Worm (Caenorhabditis elegans) whole organism, L4 larva: Measurements from ENCODE around the gene T05H4.15.

ENCODE experiments used
- F10B5.3 ChIP-seq: sonication (generic microtip); optimal IDR thresholded peaks from 2 replicates; lab custom pipeline; 2016; ENCODE audit warnings: mild to moderate bottlenecking, missing genetic modification characterization, missing compliant biosample characterization
- R02D3.7 ChIP-seq: fragments of 150-350 bp; sonication (generic microtip); optimal IDR thresholded peaks from 3 replicates; lab custom pipeline; 2014; ENCODE audit warnings: missing biosample characterization, missing genetic modification characterization
- Y48G9A.11 ChIP-seq: fragments of 200-800 bp; sonication (Bioruptor generic); IDR thresholded peaks from 2 replicates; pipeline ENCODE4 v1.3.6; 2022; ENCODE audit warnings: missing genetic modification reagents, missing genetic modification characterization, missing compliant biosample characterization
- Y5F2A.4 ChIP-seq: fragments of 200-800 bp; sonication (Bioruptor generic); optimal IDR thresholded peaks from 2 replicates; lab custom pipeline; 2018; ENCODE audit warnings: mild to moderate bottlenecking, missing genetic modification characterization, missing compliant biosample characterization
- Y75B8A.6 ChIP-seq: fragments of 200-800 bp; sonication (Bioruptor generic); IDR thresholded peaks from 2 replicates; pipeline ENCODE4 v1.3.6; 2022; ENCODE audit warnings: missing genetic modification reagents, missing genetic modification characterization, missing compliant biosample characterization
- aha-1 ChIP-seq: fragments of 150-350 bp; peaks from one replicate; lab custom pipeline; 2014; ENCODE audit warnings: missing biosample characterization, missing genetic modification characterization
- ama-1 ChIP-seq: fragments of 150-350 bp; optimal IDR thresholded peaks from 2 replicates; lab custom pipeline; 2014; ENCODE audit warnings: inconsistent platforms, mixed read lengths
- arid-1 ChIP-seq: fragments of 200-800 bp; sonication (Bioruptor generic); conservative IDR thresholded peaks from 2 replicates; pipeline ENCODE4 v1.3.6; 2022; ENCODE audit warnings: missing genetic modification reagents, missing genetic modification characterization, missing compliant biosample characterization
- attf-4 ChIP-seq: sonication (generic microtip); optimal IDR thresholded peaks from 3 replicates; lab custom pipeline; 2017; ENCODE audit warnings: missing biosample characterization, missing genetic modification characterization
- ces-1 ChIP-seq: fragments of 150-350 bp; sonication (generic microtip); optimal IDR thresholded peaks from 4 replicates; lab custom pipeline; 2014; ENCODE audit warnings: missing biosample characterization, missing genetic modification reagents, missing genetic modification characterization
- daf-12 ChIP-seq: fragments of 150-350 bp; optimal IDR thresholded peaks from 2 replicates; lab custom pipeline; 2014; ENCODE audit warnings: missing biosample characterization, missing genetic modification reagents, missing genetic modification characterization
- daf-16 ChIP-seq, 3 experiments: sonication (generic microtip); optimal IDR thresholded peaks; 2 replicates each; lab custom pipeline; 2016 to 2017; ENCODE audit warnings: missing genetic modification characterization in 3 of 3, missing genetic modification reagents in 3 of 3, mild to moderate bottlenecking in 2 of 3, missing compliant biosample characterization in 2 of 3, missing biosample characterization in 1 of 3, moderate library complexity in 1 of 3
- daf-8 ChIP-seq: fragments of 200-800 bp; sonication (Bioruptor generic); IDR thresholded peaks from 2 replicates; pipeline ENCODE4 v1.3.6; 2022; ENCODE audit warnings: missing genetic modification characterization, missing compliant biosample characterization
- dmd-6 ChIP-seq: fragments of 200-800 bp; sonication (Bioruptor generic); IDR thresholded peaks from 2 replicates; pipeline ENCODE4 v1.3.6; 2022; ENCODE audit warnings: missing genetic modification reagents, missing genetic modification characterization, missing compliant biosample characterization
- dmd-8 ChIP-seq: fragments of 200-800 bp; sonication (Bioruptor generic); IDR thresholded peaks from 2 replicates; pipeline ENCODE4 v1.3.6; 2022; ENCODE audit warnings: missing genetic modification characterization, missing compliant biosample characterization
- dpl-1 ChIP-seq: fragments of 150-350 bp; optimal IDR thresholded peaks from 2 replicates; lab custom pipeline; 2014; ENCODE audit warnings: missing biosample characterization, missing genetic modification reagents, missing genetic modification characterization
- duxl-1 ChIP-seq: sonication (generic microtip); optimal IDR thresholded peaks from 2 replicates; lab custom pipeline; 2016; ENCODE audit warnings: mild to moderate bottlenecking, missing genetic modification characterization, moderate library complexity, missing compliant biosample characterization; ENCODE audit not compliant: poor library complexity
- egl-43 ChIP-seq: fragments of 200-800 bp; sonication (Bioruptor generic); IDR thresholded peaks from 2 replicates; pipeline ENCODE4 v1.3.6; 2022; ENCODE audit warnings: missing genetic modification reagents, missing genetic modification characterization, missing compliant biosample characterization
- fkh-10 ChIP-seq: fragments of 150-350 bp; optimal IDR thresholded peaks from 2 replicates; lab custom pipeline; 2014; ENCODE audit warnings: missing biosample characterization, missing genetic modification reagents, missing genetic modification characterization
- fos-1 ChIP-seq: fragments of 150-350 bp; optimal IDR thresholded peaks from 2 replicates; lab custom pipeline; 2014; ENCODE audit warnings: missing biosample characterization, missing genetic modification characterization
- gei-8 ChIP-seq: fragments of 200-800 bp; sonication (Bioruptor generic); optimal IDR thresholded peaks from 2 replicates; lab custom pipeline; 2018; ENCODE audit warnings: mild to moderate bottlenecking, missing genetic modification characterization, missing compliant biosample characterization
- hlh-11 ChIP-seq: fragments of 200-800 bp; sonication (Bioruptor generic); optimal IDR thresholded peaks from 2 replicates; lab custom pipeline; 2018; ENCODE audit warnings: mild to moderate bottlenecking, missing genetic modification characterization, missing compliant biosample characterization
- hlh-30 ChIP-seq: sonication (generic microtip); optimal IDR thresholded peaks from 2 replicates; lab custom pipeline; 2017; ENCODE audit warnings: antibody characterized with exemption, mild to moderate bottlenecking, missing genetic modification characterization, missing compliant biosample characterization; ENCODE audit not compliant: insufficient read depth
- lim-7 ChIP-seq: fragments of 200-800 bp; sonication (Bioruptor generic); IDR thresholded peaks from 2 replicates; pipeline ENCODE4 v1.3.6; 2022; ENCODE audit warnings: missing genetic modification characterization, missing compliant biosample characterization
- lin-29 ChIP-seq: fragments of 200-800 bp; sonication (Bioruptor generic); IDR thresholded peaks from 2 replicates; pipeline ENCODE4 v1.3.6; 2022; ENCODE audit warnings: missing genetic modification reagents, missing genetic modification characterization, missing compliant biosample characterization
- lin-38 ChIP-seq: fragments of 200-800 bp; sonication (Bioruptor generic); IDR thresholded peaks from 2 replicates; pipeline ENCODE4 v1.3.6; 2022; ENCODE audit warnings: missing genetic modification reagents, missing genetic modification characterization, missing compliant biosample characterization
- lin-39 ChIP-seq: fragments of 150-350 bp; optimal IDR thresholded peaks from 2 replicates; lab custom pipeline; 2014; ENCODE audit warnings: missing biosample characterization, missing genetic modification reagents, missing genetic modification characterization
- lir-3 ChIP-seq: sonication (generic microtip); optimal IDR thresholded peaks from 2 replicates; lab custom pipeline; 2016; ENCODE audit warnings: mild to moderate bottlenecking, missing genetic modification characterization, missing compliant biosample characterization
- lsy-2 ChIP-seq, 2 experiments: fragments of 150-350 bp in 1 of 2; sonication (generic microtip) in 1 of 2; optimal IDR thresholded peaks; 2 replicates each; lab custom pipeline; 2014 to 2017; ENCODE audit warnings: missing biosample characterization in 2 of 2, missing genetic modification characterization in 2 of 2
- mep-1 ChIP-seq: fragments of 150-350 bp; sonication (generic microtip); optimal IDR thresholded peaks from 3 replicates; lab custom pipeline; 2014; ENCODE audit warnings: missing biosample characterization, missing genetic modification characterization
- mes-2 ChIP-seq: sonication (generic microtip); optimal IDR thresholded peaks from 2 replicates; lab custom pipeline; 2016; ENCODE audit warnings: missing genotype, mild to moderate bottlenecking, missing genetic modification characterization, missing compliant biosample characterization; ENCODE audit not compliant: poor library complexity, severe bottlenecking
- mxl-2 ChIP-seq: fragments of 200-800 bp; sonication (Bioruptor generic); conservative IDR thresholded peaks from 2 replicates; pipeline ENCODE4 v1.3.6; 2022; ENCODE audit warnings: missing genetic modification reagents, missing genetic modification characterization, missing compliant biosample characterization
- nhr-102 ChIP-seq: sonication (generic microtip); optimal IDR thresholded peaks from 2 replicates; lab custom pipeline; 2016; ENCODE audit warnings: mild to moderate bottlenecking, missing genetic modification characterization, moderate library complexity, missing compliant biosample characterization
- nhr-11 ChIP-seq: fragments of 150-350 bp; optimal IDR thresholded peaks from 2 replicates; lab custom pipeline; 2014; ENCODE audit warnings: missing biosample characterization, missing genetic modification characterization
- nhr-237 ChIP-seq: sonication (generic microtip); optimal IDR thresholded peaks from 2 replicates; lab custom pipeline; 2017; ENCODE audit warnings: missing biosample characterization, missing genetic modification characterization
- nhr-25 ChIP-seq: sonication (generic microtip); optimal IDR thresholded peaks from 2 replicates; lab custom pipeline; 2017; ENCODE audit warnings: missing genetic modification characterization, mild to moderate bottlenecking, missing compliant biosample characterization, antibody characterized with exemption, moderate library complexity, borderline replicate concordance; ENCODE audit not compliant: insufficient read depth
- nhr-28 ChIP-seq: fragments of 150-350 bp; optimal IDR thresholded peaks from 2 replicates; lab custom pipeline; 2014; ENCODE audit warnings: missing biosample characterization, missing genetic modification characterization
- nhr-48 ChIP-seq: sonication (generic microtip); optimal IDR thresholded peaks from 2 replicates; lab custom pipeline; 2016; ENCODE audit warnings: mild to moderate bottlenecking, missing genetic modification characterization, missing compliant biosample characterization
- nhr-6 ChIP-seq: fragments of 150-350 bp; optimal IDR thresholded peaks from 2 replicates; lab custom pipeline; 2014; ENCODE audit warnings: missing biosample characterization, missing genetic modification characterization
- php-3 ChIP-seq: fragments of 200-800 bp; sonication (Bioruptor generic); IDR thresholded peaks from 2 replicates; pipeline ENCODE4 v1.3.6; 2022; ENCODE audit warnings: missing genetic modification reagents, missing genetic modification characterization, missing compliant biosample characterization
- pqm-1 ChIP-seq: sonication (generic microtip); optimal IDR thresholded peaks from 2 replicates; lab custom pipeline; 2017; ENCODE audit warnings: missing biosample characterization, missing genetic modification characterization
- rbr-2 ChIP-seq: sonication (generic microtip); optimal IDR thresholded peaks from 2 replicates; lab custom pipeline; 2016; ENCODE audit warnings: missing genotype, missing genetic modification characterization, missing compliant biosample characterization
- saeg-2 ChIP-seq: fragments of 200-800 bp; sonication (Bioruptor generic); IDR thresholded peaks from 2 replicates; pipeline ENCODE4 v1.3.6; 2022; ENCODE audit warnings: missing genetic modification reagents, missing genetic modification characterization, missing compliant biosample characterization
- spr-3 ChIP-seq: fragments of 200-800 bp; sonication (Bioruptor generic); optimal IDR thresholded peaks from 2 replicates; lab custom pipeline; 2018; ENCODE audit warnings: mild to moderate bottlenecking, missing genetic modification characterization, missing compliant biosample characterization
- tag-97 ChIP-seq: fragments of 200-800 bp; sonication (Bioruptor generic); IDR thresholded peaks from 2 replicates; pipeline ENCODE4 v1.3.6; 2022; ENCODE audit warnings: missing genetic modification characterization, missing compliant biosample characterization
- vab-7 ChIP-seq: fragments of 200-800 bp; sonication (Bioruptor generic); IDR thresholded peaks from 2 replicates; pipeline ENCODE4 v1.3.6; 2022; ENCODE audit warnings: missing genetic modification reagents, missing genetic modification characterization, missing compliant biosample characterization
- zag-1 ChIP-seq: fragments of 150-350 bp; optimal IDR thresholded peaks from 2 replicates; lab custom pipeline; 2014; ENCODE audit warnings: missing biosample characterization, missing genetic modification characterization
- zfp-3 ChIP-seq: fragments of 200-800 bp; sonication (Bioruptor generic); conservative IDR thresholded peaks from 2 replicates; pipeline ENCODE4 v1.3.6; 2022; ENCODE audit warnings: missing genetic modification reagents, missing genetic modification characterization, missing compliant biosample characterization
- zip-11 ChIP-seq: fragments of 200-800 bp; sonication (Bioruptor generic); IDR thresholded peaks from 2 replicates; pipeline ENCODE4 v1.3.6; 2022; ENCODE audit warnings: missing genetic modification characterization, missing compliant biosample characterization
- ztf-7 ChIP-seq: fragments of 150-350 bp; optimal IDR thresholded peaks from 2 replicates; lab custom pipeline; 2014; ENCODE audit warnings: missing biosample characterization, missing genetic modification characterization

T05H4.15 gene

ce11 chrV:6427433-6427832 lies 14.1 kb downstream of the T05H4.15 start:
- TF ChIP-seq rbr-2 (tag; lab: Kevin White, UChicago) (peak; percentile 18), ama-1 (lab: Kevin White, UChicago) (peak; percentile 78), daf-16 (GFP tag; optimal IDR thresholded peaks at IDR 0.05; lab: Kevin White, UChicago) (no peak), daf-16 (tag; optimal IDR thresholded peaks at IDR 0.05; lab: Kevin White, UChicago) (peak; percentile 25), mep-1 (tag; lab: Kevin White, UChicago) (peak; percentile 43), dmd-6 (0 out of 2 replicates have a peak, but pooled peaks have one; percentile 12), lin-38 (GFP tag; lab: Robert Waterston, UW) (peak; percentile 57), zfp-3 (GFP tag; lab: Robert Waterston, UW) (peak; percentile 50; the same call in 1 of the 2 replicates), nhr-25 (no peak), zag-1 (tag; lab: Kevin White, UChicago) (no peak), nhr-6 (tag; lab: Kevin White, UChicago) (peak; percentile 44), mes-2 (tag; lab: Kevin White, UChicago) (peak; percentile 76), Y5F2A.4 (no peak), lsy-2 (tag; optimal IDR thresholded peaks at IDR 0.05; lab: Kevin White, UChicago) (peak in 1 of 2 experiments; percentile 76), nhr-28 (tag; lab: Kevin White, UChicago) (no peak), F10B5.3 (tag; lab: Kevin White, UChicago) (no peak), hlh-30 (peak; percentile 28), hlh-11 (peak; percentile 20), dpl-1 (GFP tag; lab: Kevin White, UChicago) (peak; percentile 52)
- TF ChIP-seq, all 104 proteins: peak for 13

ce11 chrV:6426843-6427242 lies 14.7 kb downstream of the T05H4.15 start, which contains the start of gene atp-4:
atp-4 (minus strand) TSS chrV:6427112.
- TF ChIP-seq daf-8, result no peak
- TF ChIP-seq nhr-48 (tag; lab: Kevin White, UChicago), result no peak
- no peak for TF ChIP-seq lin-29
- TF ChIP-seq nhr-11 (tag; lab: Kevin White, UChicago), result no peak
- TF ChIP-seq lir-3 (tag; lab: Kevin White, UChicago), result no peak
- TF ChIP-seq lim-7 (GFP tag; lab: Robert Waterston, UW), result peak; percentile 29; the same call in 1 of the 2 replicates
- no peak for TF ChIP-seq zag-1 (tag; lab: Kevin White, UChicago)
- 0 out of 2 replicates have a peak, but pooled peaks have one; percentile 25 for TF ChIP-seq dmd-8
- no peak for TF ChIP-seq Y5F2A.4
- TF ChIP-seq nhr-6 (tag; lab: Kevin White, UChicago), result no peak
- TF ChIP-seq Y75B8A.6, result no peak
- TF ChIP-seq daf-12 (tag; lab: Kevin White, UChicago), result no peak
- no peak for TF ChIP-seq gei-8 (GFP tag; lab: Kevin White, UChicago)
- no peak for TF ChIP-seq vab-7
- no peak for TF ChIP-seq mxl-2
- TF ChIP-seq zip-11, result no peak
- TF ChIP-seq php-3 (GFP tag; lab: Robert Waterston, UW), result no peak
- no peak for TF ChIP-seq ztf-7 (tag; lab: Kevin White, UChicago)
- TF ChIP-seq ces-1, result no peak
- no peak for TF ChIP-seq tag-97
- TF ChIP-seq mes-2 (tag; lab: Kevin White, UChicago), result no peak
- TF ChIP-seq zfp-3 (GFP tag; lab: Robert Waterston, UW), result no peak; the same call in 1 of the 2 replicates
- no peak for TF ChIP-seq saeg-2 (GFP tag; lab: Robert Waterston, UW)
- no peak for TF ChIP-seq nhr-102 (tag; lab: Kevin White, UChicago)
- TF ChIP-seq aha-1, result no peak
- TF ChIP-seq fkh-10 (GFP tag; lab: Kevin White, UChicago), result no peak
- peak; percentile 14; the same call in 1 of the 2 replicates for TF ChIP-seq egl-43 (GFP tag; lab: Robert Waterston, UW)
- no peak for TF ChIP-seq lin-39 (tag; lab: Kevin White, UChicago)
- TF ChIP-seq spr-3, result no peak
- peak; percentile 72 for TF ChIP-seq Y48G9A.11 (GFP tag; lab: Robert Waterston, UW)
- no peak for TF ChIP-seq nhr-237 (tag; lab: Kevin White, UChicago)
- no peak for TF ChIP-seq arid-1 (GFP tag; lab: Robert Waterston, UW)
- TF ChIP-seq pqm-1, result no peak
- no peak for TF ChIP-seq duxl-1 (tag; lab: Kevin White, UChicago)
- no peak for TF ChIP-seq fos-1 (tag; lab: Kevin White, UChicago)
- TF ChIP-seq R02D3.7 (tag; lab: Kevin White, UChicago), result no peak
- TF ChIP-seq attf-4 (tag; lab: Kevin White, UChicago), result no peak
